Fruit fly (Drosophila melanogaster) whole organism, wandering third instar larva: ENCODE measurements around the gene CG31125.

Experiments
- Abd-B ChIP-seq: fragments of >200 bp; optimal IDR thresholded peaks from 2 replicates; lab custom pipeline; 2017; ENCODE audit warnings: missing biosample characterization, missing genetic modification characterization
- CG32264 ChIP-seq: fragments of 200-800 bp; sonication (Bioruptor generic); optimal IDR thresholded peaks from 2 replicates; lab custom pipeline; 2016; ENCODE audit warnings: missing biosample characterization, missing genetic modification characterization
- CG9705 ChIP-seq: fragments of 200-800 bp; sonication (Bioruptor generic); optimal IDR thresholded peaks from 2 replicates; lab custom pipeline; 2018; ENCODE audit warnings: missing biosample characterization, mild to moderate bottlenecking, missing genetic modification characterization
- CrebA ChIP-seq: fragments of 200-800 bp; sonication (Bioruptor generic); optimal IDR thresholded peaks from 2 replicates; lab custom pipeline; 2016; ENCODE audit warnings: missing biosample characterization, mild to moderate bottlenecking, missing genetic modification characterization, borderline replicate concordance
- Dfd ChIP-seq: fragments of >200 bp; optimal IDR thresholded peaks from 2 replicates; lab custom pipeline; 2017; ENCODE audit warnings: missing biosample characterization, missing genetic modification characterization
- Dif ChIP-seq: fragments of 200-275, 200-300 bp; sonication (Bioruptor generic); optimal IDR thresholded peaks from 2 replicates; lab custom pipeline; 2018; ENCODE audit warnings: missing biosample characterization, missing genetic modification characterization; ENCODE audit not compliant: partially characterized antibody
- GATAd ChIP-seq: sonication (Bioruptor generic); optimal IDR thresholded peaks from 2 replicates; lab custom pipeline; 2016; ENCODE audit warnings: missing biosample characterization, missing genetic modification characterization
- HLH106 ChIP-seq: fragments of 200-800 bp; optimal IDR thresholded peaks from 3 replicates; lab custom pipeline; 2019; ENCODE audit warnings: missing biosample characterization, mild to moderate bottlenecking, missing genetic modification characterization, moderate library complexity
- Hnf4 ChIP-seq: fragments of 200-800 bp; sonication (Bioruptor generic); optimal IDR thresholded peaks from 2 replicates; lab custom pipeline; 2016; ENCODE audit warnings: missing biosample characterization, mild to moderate bottlenecking, missing genetic modification characterization
- Hr78 ChIP-seq: fragments of >200 bp; optimal IDR thresholded peaks from 2 replicates; lab custom pipeline; 2017; ENCODE audit warnings: missing biosample characterization, missing genetic modification characterization
- Hr83 ChIP-seq: fragments of 200-300 bp; sonication (Bioruptor generic); optimal IDR thresholded peaks from 2 replicates; lab custom pipeline; 2016; ENCODE audit warnings: missing biosample characterization, mild to moderate bottlenecking, missing genetic modification characterization, moderate library complexity; ENCODE audit not compliant: poor library complexity, severe bottlenecking
- Jra ChIP-seq: sonication (Bioruptor generic); optimal IDR thresholded peaks from 2 replicates; lab custom pipeline; 2016; ENCODE audit warnings: missing biosample characterization, missing genetic modification characterization
- Mio ChIP-seq: sonication (Bioruptor generic); optimal IDR thresholded peaks from 2 replicates; lab custom pipeline; 2016; ENCODE audit warnings: missing biosample characterization, missing genetic modification characterization
- Myc ChIP-seq: fragments of >200 bp; optimal IDR thresholded peaks from 2 replicates; lab custom pipeline; 2017
- N ChIP-seq: fragments of >200 bp; optimal IDR thresholded peaks from 2 replicates; lab custom pipeline; 2018; ENCODE audit warnings: missing biosample characterization, missing external identifiers, missing genetic modification characterization
- OdsH ChIP-seq: fragments of 200-800 bp; sonication (Bioruptor generic); optimal IDR thresholded peaks from 2 replicates; lab custom pipeline; 2016; ENCODE audit warnings: missing biosample characterization, mild to moderate bottlenecking, missing genetic modification characterization
- Rel ChIP-seq, 2 experiments: fragments of 200-800 bp; sonication (Bioruptor generic) in 1 of 2; optimal IDR thresholded peaks; 2 replicates in 1 of 2; 3 replicates in 1 of 2; lab custom pipeline; 2016 to 2019; ENCODE audit warnings: mild to moderate bottlenecking in 2 of 2, missing biosample characterization in 2 of 2, missing genetic modification characterization in 2 of 2, moderate library complexity in 1 of 2
- Sp1 ChIP-seq: fragments of 200-800 bp; sonication (Bioruptor generic); optimal IDR thresholded peaks from 3 replicates; lab custom pipeline; 2019; ENCODE audit warnings: missing biosample characterization, mild to moderate bottlenecking, missing genetic modification characterization, moderate library complexity
- Vsx2 ChIP-seq: fragments of 200-300, 225-300 bp; sonication (Bioruptor generic); optimal IDR thresholded peaks from 2 replicates; lab custom pipeline; 2018; ENCODE audit warnings: missing biosample characterization, missing genetic modification characterization; ENCODE audit not compliant: partially characterized antibody
- br ChIP-seq: fragments of 200-800 bp; sonication (Bioruptor generic); optimal IDR thresholded peaks from 2 replicates; lab custom pipeline; 2016; ENCODE audit warnings: missing biosample characterization, missing genetic modification characterization
- brk ChIP-seq: fragments of 200-800 bp; sonication (Bioruptor generic); optimal IDR thresholded peaks from 2 replicates; lab custom pipeline; 2016; ENCODE audit warnings: missing biosample characterization, mild to moderate bottlenecking, missing genetic modification characterization
- dl ChIP-seq, 2 experiments: fragments of 175-275, 200-275 bp in 1 of 2; fragments of 200-275 bp in 1 of 2; sonication (Bioruptor generic); optimal IDR thresholded peaks; lab custom pipeline; 2018; ENCODE audit warnings: mild to moderate bottlenecking in 2 of 2, missing biosample characterization in 2 of 2, missing genetic modification characterization in 2 of 2, moderate library complexity in 2 of 2; ENCODE audit not compliant: partially characterized antibody in 2 of 2, insufficient read depth in 1 of 2
- dmrt93B ChIP-seq: fragments of 200-800 bp; sonication (Bioruptor generic); optimal IDR thresholded peaks from 2 replicates; lab custom pipeline; 2018; ENCODE audit warnings: missing biosample characterization, mild to moderate bottlenecking, missing genetic modification characterization
- dsf ChIP-seq: sonication (Bioruptor generic); optimal IDR thresholded peaks from 2 replicates; lab custom pipeline; 2016; ENCODE audit warnings: missing biosample characterization, missing genetic modification characterization, borderline replicate concordance
- ey ChIP-seq: fragments of 200-800 bp; sonication (Bioruptor generic); optimal IDR thresholded peaks from 2 replicates; lab custom pipeline; 2016; ENCODE audit warnings: missing biosample characterization, missing genetic modification characterization
- foxo ChIP-seq, 2 experiments: fragments of 200-800 bp; sonication (Bioruptor generic); optimal IDR thresholded peaks; 2 replicates in 1 of 2; 3 replicates in 1 of 2; lab custom pipeline; 2016 to 2017; ENCODE audit warnings: missing biosample characterization in 2 of 2, missing genetic modification characterization in 2 of 2
- fru ChIP-seq: fragments of 200-800 bp; sonication (Bioruptor generic); optimal IDR thresholded peaks from 3 replicates; lab custom pipeline; 2016; ENCODE audit warnings: missing biosample characterization, mild to moderate bottlenecking, missing genetic modification characterization
- h ChIP-seq: fragments of 200-800 bp; sonication (Bioruptor generic); optimal IDR thresholded peaks from 3 replicates; lab custom pipeline; 2016; ENCODE audit warnings: missing biosample characterization, mild to moderate bottlenecking, missing genetic modification characterization
- jim ChIP-seq: fragments of 175-275, 200-325 bp; sonication (Bioruptor generic); optimal IDR thresholded peaks from 2 replicates; lab custom pipeline; 2016; ENCODE audit warnings: missing biosample characterization, mild to moderate bottlenecking, missing genetic modification characterization
- lola ChIP-seq: fragments of >200 bp; optimal IDR thresholded peaks from 2 replicates; lab custom pipeline; 2017; ENCODE audit warnings: missing biosample characterization, missing genetic modification characterization
- pan ChIP-seq: fragments of >200 bp; optimal IDR thresholded peaks from 2 replicates; lab custom pipeline; 2017
- psq ChIP-seq: fragments of 200-800 bp; sonication (Bioruptor generic); optimal IDR thresholded peaks from 3 replicates; lab custom pipeline; 2017; ENCODE audit warnings: missing biosample characterization, mild to moderate bottlenecking, missing genetic modification characterization, moderate library complexity
- rgr ChIP-seq: fragments of 200-800 bp; sonication (Bioruptor generic); optimal IDR thresholded peaks from 3 replicates; lab custom pipeline; 2016; ENCODE audit warnings: missing biosample characterization, mild to moderate bottlenecking, missing genetic modification characterization
- sage ChIP-seq: fragments of 200-800 bp; sonication (Bioruptor generic); optimal IDR thresholded peaks from 2 replicates; lab custom pipeline; 2016; ENCODE audit warnings: missing biosample characterization, mild to moderate bottlenecking, missing genetic modification characterization
- sv ChIP-seq: fragments of 200-800 bp; sonication (Bioruptor generic); optimal IDR thresholded peaks from 3 replicates; lab custom pipeline; 2016; ENCODE audit warnings: missing biosample characterization, missing genetic modification characterization
- tai ChIP-seq: sonication (Bioruptor generic); optimal IDR thresholded peaks from 2 replicates; lab custom pipeline; 2016; ENCODE audit warnings: missing biosample characterization, missing genetic modification characterization
- usp ChIP-seq: fragments of >200 bp; optimal IDR thresholded peaks from 2 replicates; lab custom pipeline; 2017; ENCODE audit warnings: missing biosample characterization, missing genetic modification characterization
- woc ChIP-seq: sonication (Bioruptor generic); optimal IDR thresholded peaks from 2 replicates; lab custom pipeline; 2016; ENCODE audit warnings: missing biosample characterization, mild to moderate bottlenecking, missing genetic modification characterization

The CG31125 gene

dm6 chr3R:24603399-24604131 is 51.1 kb downstream of the CG31125 start:
- TF ChIP-seq HLH106 (tag; lab: Kevin White, UChicago) (no peak), Hr83 (GFP tag; lab: Kevin White, UChicago) (no peak), brk (peak; percentile 77), Abd-B (GFP tag; lab: Kevin White, UChicago) (no peak), Hnf4 (GFP tag; lab: Kevin White, UChicago) (peak; percentile 20), sv (GFP tag; lab: Kevin White, UChicago) (no peak), dl (GFP tag; optimal IDR thresholded peaks at IDR 0.05; lab: Kevin White, UChicago; ENCODE audit: insufficient read depth in 1 of 2, partially characterized antibody in 2 of 2) (no peak), Hr78 (GFP tag; lab: Kevin White, UChicago) (no peak), Jra (GFP tag; lab: Kevin White, UChicago) (no peak), Myc (lab: Kevin White, UChicago) (no peak), GATAd (GFP tag; lab: Kevin White, UChicago) (no peak), Dif (GFP tag; lab: Kevin White, UChicago) (no peak), Dfd (GFP tag; lab: Kevin White, UChicago) (no peak), br (GFP tag; lab: Kevin White, UChicago) (no peak), fru (GFP tag; lab: Kevin White, UChicago) (peak; percentile 60), CG9705 (GFP tag; lab: Kevin White, UChicago) (no peak), Rel (GFP tag; optimal IDR thresholded peaks at IDR 0.05; lab: Kevin White, UChicago) (peak; percentile 70), Rel (tag; optimal IDR thresholded peaks at IDR 0.05; lab: Kevin White, UChicago) (peak; percentile 22), Mio (GFP tag; lab: Kevin White, UChicago) (no peak), CrebA (GFP tag; lab: Kevin White, UChicago) (peak; percentile 75), N (GFP tag; lab: Kevin White, UChicago) (no peak), Vsx2 (peak; percentile 50), CG32264 (GFP tag; lab: Kevin White, UChicago) (no peak), lola (no peak), Sp1 (GFP tag; lab: Kevin White, UChicago) (no peak), OdsH (GFP tag; lab: Kevin White, UChicago) (peak; percentile 29), dmrt93B (GFP tag; lab: Kevin White, UChicago) (no peak), pan (lab: Kevin White, UChicago) (no peak), tai (GFP tag; lab: Kevin White, UChicago) (no peak), jim (peak; percentile 26), ey (GFP tag; lab: Kevin White, UChicago) (peak; percentile 30), woc (GFP tag; lab: Kevin White, UChicago) (peak; percentile 51), dsf (no peak), sage (GFP tag; lab: Kevin White, UChicago) (peak; percentile 26), h (peak; percentile 19), rgr (GFP tag; lab: Kevin White, UChicago) (peak; percentile 4), usp (no peak), foxo (GFP tag; optimal IDR thresholded peaks at IDR 0.05; lab: Kevin White, UChicago) (peak in 1 of 2 experiments; percentile 1), psq (GFP tag; lab: Kevin White, UChicago) (peak; percentile 95)
